Worm (Caenorhabditis elegans) whole organism, early embryonic: ENCODE measurements around the gene Y51A2D.13.

ENCODE experiments used
- B0310.2 ChIP-seq: sonication (generic microtip); optimal IDR thresholded peaks from 2 replicates; lab custom pipeline; 2016; ENCODE audit warnings: mild to moderate bottlenecking, missing genetic modification characterization, missing compliant biosample characterization
- F13C5.2 ChIP-seq: sonication (generic microtip); optimal IDR thresholded peaks from 2 replicates; lab custom pipeline; 2017; ENCODE audit warnings: mild to moderate bottlenecking, missing genetic modification characterization, inconsistent platforms, missing compliant biosample characterization
- aly-1 ChIP-seq: sonication (generic microtip); optimal IDR thresholded peaks from 2 replicates; lab custom pipeline; 2016; ENCODE audit warnings: missing genetic modification characterization, missing compliant biosample characterization
- ama-1 ChIP-seq: fragments of 150-350 bp; optimal IDR thresholded peaks from 2 replicates; lab custom pipeline; 2014
- ceh-13 ChIP-seq: fragments of 200-800 bp; sonication (Bioruptor generic); optimal IDR thresholded peaks from 2 replicates; lab custom pipeline; 2018; ENCODE audit warnings: mild to moderate bottlenecking, missing genetic modification characterization, missing compliant biosample characterization
- ceh-36 ChIP-seq: sonication (generic microtip); optimal IDR thresholded peaks from 2 replicates; lab custom pipeline; 2016; ENCODE audit warnings: missing genetic modification characterization, inconsistent platforms, missing compliant biosample characterization
- ets-7 ChIP-seq: sonication (generic microtip); optimal IDR thresholded peaks from 2 replicates; lab custom pipeline; 2016; ENCODE audit warnings: missing genotype, missing genetic modification characterization, missing compliant biosample characterization
- flt-1 ChIP-seq: fragments of 200-800 bp; sonication (Bioruptor generic); IDR thresholded peaks from 2 replicates; pipeline ENCODE4 v1.3.6; 2022; ENCODE audit warnings: missing genetic modification characterization, missing compliant biosample characterization
- hmbx-1 ChIP-seq: sonication (generic microtip); optimal IDR thresholded peaks from 2 replicates; lab custom pipeline; 2016; ENCODE audit warnings: mild to moderate bottlenecking, missing genetic modification characterization, missing compliant biosample characterization
- hmg-4 ChIP-seq: fragments of 200-800 bp; sonication (Bioruptor generic); optimal IDR thresholded peaks from 2 replicates; lab custom pipeline; 2018; ENCODE audit warnings: mild to moderate bottlenecking, missing genetic modification characterization, missing compliant biosample characterization
- hnd-1 ChIP-seq: sonication (generic microtip); optimal IDR thresholded peaks from 2 replicates; lab custom pipeline; 2016; ENCODE audit warnings: missing genetic modification characterization, missing compliant biosample characterization
- pes-1 ChIP-seq: fragments of 200-800 bp; sonication (Bioruptor generic); IDR thresholded peaks from 2 replicates; pipeline ENCODE4 v1.3.6; 2022; ENCODE audit warnings: missing genetic modification reagents, missing genetic modification characterization, missing compliant biosample characterization
- scrt-1 ChIP-seq: fragments of 200-800 bp; sonication (Bioruptor generic); IDR thresholded peaks from 2 replicates; pipeline ENCODE4 v1.3.6; 2022; ENCODE audit warnings: missing genetic modification characterization, missing compliant biosample characterization
- sea-1 ChIP-seq: fragments of 200-800 bp; sonication (Bioruptor generic); conservative IDR thresholded peaks from 2 replicates; pipeline ENCODE4 v1.3.6; 2022; ENCODE audit warnings: missing genetic modification characterization, missing compliant biosample characterization
- tbx-11 ChIP-seq: fragments of 200-800 bp; sonication (Bioruptor generic); IDR thresholded peaks from 2 replicates; pipeline ENCODE4 v1.3.6; 2022; ENCODE audit warnings: missing genetic modification characterization, missing compliant biosample characterization
- tbx-37 ChIP-seq: fragments of 200-800 bp; sonication (Bioruptor generic); conservative IDR thresholded peaks from 2 replicates; pipeline ENCODE4 v1.3.6; 2022; ENCODE audit warnings: missing genetic modification reagents, missing genetic modification characterization, missing compliant biosample characterization
- tra-4 ChIP-seq: sonication (generic microtip); optimal IDR thresholded peaks from 2 replicates; lab custom pipeline; 2017; ENCODE audit warnings: missing genetic modification characterization, missing compliant biosample characterization

The Y51A2D.13 gene

DNA sequence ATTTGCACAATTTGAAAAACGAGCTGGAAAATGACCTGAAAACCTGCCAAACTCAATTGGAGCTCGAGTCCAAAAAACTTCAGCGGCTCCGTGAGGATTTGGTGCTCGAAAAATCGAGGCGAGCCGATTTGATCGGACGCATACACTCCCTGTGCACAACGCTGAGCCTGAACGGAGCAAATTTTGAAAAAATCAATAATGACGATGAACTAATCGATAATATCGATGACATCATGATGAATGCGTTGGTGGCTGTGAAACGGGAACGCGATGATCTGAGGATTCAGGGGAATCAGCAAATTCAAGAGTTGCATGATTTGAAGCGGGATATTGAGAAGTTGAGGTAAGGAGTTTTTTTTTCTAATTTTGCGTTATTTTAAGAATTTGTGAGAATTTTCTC is 25.9 kb upstream of the Y51A2D.13 start:
- no peak for TF ChIP-seq hmbx-1 (tag; lab: Kevin White, UChicago)
- no peak for TF ChIP-seq tbx-37 (GFP tag; lab: Robert Waterston, UW)
- TF ChIP-seq sea-1 (GFP tag; lab: Robert Waterston, UW) = no peak
- no peak for TF ChIP-seq B0310.2 (tag; lab: Kevin White, UChicago)

DNA sequence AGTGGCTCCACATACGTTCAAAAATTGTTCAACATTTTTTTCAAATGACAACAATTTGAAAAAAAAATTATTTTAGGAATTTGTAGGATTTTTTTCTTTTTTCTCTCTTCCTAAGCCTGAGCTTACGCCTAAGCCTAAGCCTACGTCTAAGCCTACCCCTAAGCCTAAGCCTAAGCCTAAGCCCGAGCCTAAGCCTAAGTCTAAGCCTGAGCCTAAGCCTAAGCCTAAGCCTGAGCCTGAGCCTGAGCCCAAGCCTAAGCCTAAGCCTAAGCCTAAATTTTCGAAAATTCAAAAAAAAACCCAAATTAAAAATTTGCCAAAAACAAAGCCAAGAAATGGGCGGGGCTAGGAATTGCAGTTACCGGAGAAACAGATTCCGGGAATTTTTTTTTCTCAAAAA is 18.2 kb upstream of the Y51A2D.13 start:
- TF ChIP-seq pes-1 = no peak
- peak; percentile 83 for TF ChIP-seq ceh-36 (tag; lab: Kevin White, UChicago)

DNA sequence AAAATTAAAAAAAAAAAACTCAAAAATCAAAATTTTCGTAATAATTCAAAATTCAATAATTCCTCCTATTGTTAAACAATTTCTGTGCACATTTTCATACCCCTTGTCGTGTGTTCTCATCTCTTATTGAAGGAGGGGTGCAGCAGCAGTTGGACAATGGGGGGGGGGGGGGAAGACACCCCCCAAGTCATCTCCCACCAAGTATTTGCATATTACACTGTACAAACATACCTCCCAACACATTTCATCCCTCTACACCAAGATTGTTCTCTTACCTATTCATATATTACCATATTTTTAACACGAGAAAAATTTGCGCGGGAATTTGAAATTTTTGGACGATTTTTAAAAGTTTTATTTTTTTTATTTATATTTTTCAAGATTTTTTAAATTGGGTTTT is 16.7 kb upstream of the Y51A2D.13 start:
- no peak for TF ChIP-seq B0310.2 (tag; lab: Kevin White, UChicago)

DNA sequence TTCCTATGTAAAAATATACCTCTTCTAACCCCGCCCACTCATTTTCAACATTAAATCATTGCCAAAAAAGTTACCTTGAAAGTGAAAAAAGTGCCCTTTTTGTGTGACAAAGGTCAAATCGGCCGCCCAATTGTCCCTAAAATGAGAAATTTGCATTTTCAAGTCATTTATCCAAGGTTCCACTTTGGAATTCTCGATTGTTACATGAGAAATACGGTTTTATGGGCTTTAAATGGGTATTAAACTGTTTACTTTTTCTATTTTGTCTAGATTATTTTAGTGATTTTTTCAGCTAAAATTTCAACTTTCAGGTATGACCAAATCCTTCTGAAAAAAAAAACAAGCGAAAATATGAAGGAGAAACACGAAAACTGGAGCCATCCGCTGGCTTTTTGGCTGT is 12.9 kb upstream of the Y51A2D.13 start, which contains the start of gene grdn-1:
grdn-1 (plus strand) TSS at position 301 of the 400 bp plus-strand sequence.
- no peak for TF ChIP-seq pes-1
- no peak for TF ChIP-seq flt-1 (GFP tag; lab: Robert Waterston, UW)
- TF ChIP-seq hnd-1 (tag; lab: Kevin White, UChicago) = no peak
- no peak for TF ChIP-seq B0310.2 (tag; lab: Kevin White, UChicago)
- no peak for TF ChIP-seq sea-1 (GFP tag; lab: Robert Waterston, UW)
- TF ChIP-seq ceh-13 (GFP tag; lab: Kevin White, UChicago) = no peak
- TF ChIP-seq tbx-37 (GFP tag; lab: Robert Waterston, UW) = no peak
- no peak for TF ChIP-seq tra-4
- TF ChIP-seq ceh-36 (tag; lab: Kevin White, UChicago) = no peak
- TF ChIP-seq ama-1 (lab: Kevin White, UChicago) = no peak
- no peak for TF ChIP-seq ets-7 (tag; lab: Kevin White, UChicago)
- no peak for TF ChIP-seq aly-1
- no peak for TF ChIP-seq scrt-1 (GFP tag; lab: Robert Waterston, UW)
- TF ChIP-seq tbx-11 (GFP tag; lab: Robert Waterston, UW) = no peak
- no peak for TF ChIP-seq F13C5.2
- TF ChIP-seq hmg-4 (GFP tag; lab: Kevin White, UChicago) = no peak
- no peak for TF ChIP-seq hmbx-1 (tag; lab: Kevin White, UChicago)

DNA sequence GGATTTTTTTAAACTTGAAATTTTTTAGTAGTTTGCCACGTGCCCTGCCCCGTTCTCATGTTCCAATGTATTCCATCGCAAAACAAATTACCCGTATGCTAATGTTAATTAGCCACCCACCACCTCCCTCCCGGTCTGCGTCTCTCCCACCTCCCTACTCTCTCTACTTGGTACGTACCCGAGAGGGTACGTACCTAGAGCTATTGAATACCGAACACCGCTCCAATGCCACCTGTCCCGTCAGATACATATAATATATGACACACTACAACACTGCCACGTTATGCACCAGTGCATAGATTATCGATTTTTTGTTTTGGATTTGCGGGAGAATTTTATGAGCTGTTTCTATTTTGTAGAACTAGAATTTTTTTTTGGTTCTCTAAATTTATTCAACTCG is 10.0 kb upstream of the Y51A2D.13 start:
- TF ChIP-seq hmbx-1 (tag; lab: Kevin White, UChicago) (no peak), F13C5.2 (peak; percentile 7), B0310.2 (tag; lab: Kevin White, UChicago) (no peak), hnd-1 (tag; lab: Kevin White, UChicago) (no peak), tbx-37 (GFP tag; lab: Robert Waterston, UW) (no peak), hmg-4 (GFP tag; lab: Kevin White, UChicago) (peak; percentile 33), aly-1 (no peak), ets-7 (tag; lab: Kevin White, UChicago) (no peak), tbx-11 (GFP tag; lab: Robert Waterston, UW) (no peak), flt-1 (GFP tag; lab: Robert Waterston, UW) (no peak), scrt-1 (GFP tag; lab: Robert Waterston, UW) (no peak), sea-1 (GFP tag; lab: Robert Waterston, UW) (no peak), ceh-13 (GFP tag; lab: Kevin White, UChicago) (no peak), tra-4 (no peak), pes-1 (no peak)

DNA sequence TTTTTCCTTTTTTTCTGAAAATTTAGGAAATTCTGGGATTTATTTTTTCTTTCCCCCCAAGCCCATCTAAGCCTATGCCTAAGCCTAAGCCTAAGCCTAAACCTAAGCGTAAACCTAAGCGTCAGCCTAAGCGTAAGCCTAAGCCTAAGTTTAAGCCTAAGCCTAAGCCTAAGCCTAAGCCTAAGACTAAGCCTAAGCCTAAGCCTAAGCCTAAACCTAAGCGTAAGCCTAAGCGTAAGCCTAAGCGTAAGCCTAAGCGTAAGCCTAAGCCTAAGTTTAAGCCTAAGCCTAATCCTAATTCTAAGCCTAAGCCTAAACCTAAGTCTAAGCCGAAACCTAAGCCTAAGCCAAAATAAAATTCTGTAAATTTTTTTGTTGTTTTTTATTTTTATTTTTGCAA is 8.4 kb upstream of the Y51A2D.13 start:
- TF ChIP-seq ceh-36 (tag; lab: Kevin White, UChicago) = peak; percentile 90
- no peak for TF ChIP-seq ets-7 (tag; lab: Kevin White, UChicago)
- TF ChIP-seq sea-1 (GFP tag; lab: Robert Waterston, UW) = no peak

DNA sequence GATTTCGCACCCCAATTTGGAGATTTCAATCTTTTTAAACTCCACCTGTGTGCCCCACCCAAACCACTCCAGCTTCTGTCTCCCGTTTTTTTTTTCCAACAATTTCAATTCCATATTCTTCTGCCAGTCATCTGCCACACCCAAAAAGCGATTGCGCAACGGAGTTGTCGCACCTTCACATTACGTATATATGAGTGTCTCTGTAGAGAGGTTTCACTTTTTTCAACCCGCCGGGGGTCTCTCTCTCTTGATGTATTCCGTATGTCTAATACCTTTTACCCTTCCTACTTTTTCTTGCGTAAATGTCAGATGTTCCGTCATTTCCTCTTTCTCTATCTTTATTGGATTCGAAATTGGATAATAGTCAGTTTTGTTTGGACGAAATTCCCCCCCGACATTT is 7.4 kb upstream of the Y51A2D.13 start:
- TF ChIP-seq tbx-37 (GFP tag; lab: Robert Waterston, UW) = no peak
- TF ChIP-seq B0310.2 (tag; lab: Kevin White, UChicago) = no peak
- TF ChIP-seq flt-1 (GFP tag; lab: Robert Waterston, UW) = no peak
- no peak for TF ChIP-seq sea-1 (GFP tag; lab: Robert Waterston, UW)

DNA sequence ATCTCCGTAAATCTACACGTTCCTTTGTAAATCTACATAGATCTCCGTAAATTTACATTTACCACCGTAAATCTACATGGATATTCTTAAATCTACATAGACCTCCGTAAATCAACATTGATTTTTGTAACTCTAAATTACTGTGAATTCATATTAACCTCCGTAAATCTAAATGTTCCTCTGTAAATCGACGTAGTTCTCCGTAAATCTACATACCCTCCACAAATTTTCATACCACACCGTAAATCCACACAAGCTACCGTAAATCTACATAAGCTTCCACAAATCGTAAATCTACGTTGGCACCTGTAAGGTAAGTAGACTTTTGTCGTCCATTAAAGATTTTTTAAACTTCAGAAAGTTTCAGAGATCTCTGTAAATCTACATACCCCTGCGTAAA is 5.5 kb upstream of the Y51A2D.13 start:
- TF ChIP-seq tbx-11 (GFP tag; lab: Robert Waterston, UW) = no peak
- TF ChIP-seq aly-1 = no peak
- TF ChIP-seq F13C5.2 = no peak
- TF ChIP-seq ets-7 (tag; lab: Kevin White, UChicago) = no peak
- TF ChIP-seq B0310.2 (tag; lab: Kevin White, UChicago) = no peak
- no peak for TF ChIP-seq hmg-4 (GFP tag; lab: Kevin White, UChicago)
- TF ChIP-seq hnd-1 (tag; lab: Kevin White, UChicago) = no peak
- no peak for TF ChIP-seq ceh-36 (tag; lab: Kevin White, UChicago)
- no peak for TF ChIP-seq hmbx-1 (tag; lab: Kevin White, UChicago)
- TF ChIP-seq ceh-13 (GFP tag; lab: Kevin White, UChicago) = no peak
- TF ChIP-seq tbx-37 (GFP tag; lab: Robert Waterston, UW) = no peak
- TF ChIP-seq flt-1 (GFP tag; lab: Robert Waterston, UW) = no peak
- no peak for TF ChIP-seq pes-1
- no peak for TF ChIP-seq sea-1 (GFP tag; lab: Robert Waterston, UW)
- TF ChIP-seq ama-1 (lab: Kevin White, UChicago) = no peak
- no peak for TF ChIP-seq scrt-1 (GFP tag; lab: Robert Waterston, UW)
- TF ChIP-seq tra-4 = no peak
